Fruit fly (Drosophila melanogaster) whole organism, pupa: ENCODE data around the gene Med.
A peak's percentile ranks its signal among the peaks of the same experiment; 100 is the strongest.

ENCODE experiments used
- CG10348 ChIP-seq: fragments of 200-800 bp; sonication (Bioruptor generic); IDR thresholded peaks from 2 replicates; pipeline ENCODE4 v1.3.6; 2022; ENCODE audit warnings: missing biosample characterization, missing genetic modification characterization
- CG12605 ChIP-seq: fragments of 200-800 bp; sonication (Bioruptor generic); IDR thresholded peaks from 2 replicates; pipeline ENCODE4 v1.3.6; 2022; ENCODE audit warnings: missing biosample characterization, missing genetic modification characterization
- CG13204 ChIP-seq: fragments of 200-800 bp; sonication (Bioruptor generic); optimal IDR thresholded peaks from 2 replicates; lab custom pipeline; 2018; ENCODE audit warnings: missing biosample characterization, mild to moderate bottlenecking, missing genetic modification characterization, moderate library complexity
- CG14655 ChIP-seq: fragments of 200-800 bp; sonication (Bioruptor generic); optimal IDR thresholded peaks from 3 replicates; lab custom pipeline; 2017; ENCODE audit warnings: mild to moderate bottlenecking, missing biosample characterization, missing genetic modification reagents, missing genetic modification characterization
- CG15710 ChIP-seq: fragments of 200-800 bp; sonication (Bioruptor generic); optimal IDR thresholded peaks from 2 replicates; lab custom pipeline; 2018; ENCODE audit warnings: missing biosample characterization, mild to moderate bottlenecking, missing genetic modification characterization, moderate library complexity
- CG17806 ChIP-seq: fragments of 200-800 bp; sonication (Bioruptor generic); optimal IDR thresholded peaks from 2 replicates; lab custom pipeline; 2018; ENCODE audit warnings: missing biosample characterization, mild to moderate bottlenecking, missing genetic modification characterization, moderate library complexity
- CG32121 ChIP-seq: fragments of 200-800 bp; sonication (Bioruptor generic); IDR thresholded peaks from 2 replicates; pipeline ENCODE4 v1.3.6; 2022; ENCODE audit warnings: missing biosample characterization, missing genetic modification characterization
- CG34367 ChIP-seq: fragments of 200-800 bp; sonication (Bioruptor generic); optimal IDR thresholded peaks from 2 replicates; lab custom pipeline; 2018; ENCODE audit warnings: missing biosample characterization, mild to moderate bottlenecking, missing genetic modification characterization
- CG4496 ChIP-seq: fragments of 200-800 bp; sonication (Bioruptor generic); IDR thresholded peaks from 3 replicates; pipeline ENCODE4 v1.3.6; 2022; ENCODE audit warnings: missing biosample characterization, missing genetic modification characterization
- CG8159 ChIP-seq: fragments of 200-800 bp; sonication (Bioruptor generic); optimal IDR thresholded peaks from 3 replicates; lab custom pipeline; 2018; ENCODE audit warnings: missing biosample characterization, mild to moderate bottlenecking, missing genetic modification characterization, moderate library complexity
- CG8301 ChIP-seq: fragments of 200-800 bp; sonication (Bioruptor generic); optimal IDR thresholded peaks from 2 replicates; lab custom pipeline; 2018; ENCODE audit warnings: missing biosample characterization, mild to moderate bottlenecking, missing genetic modification characterization
- CG9948 ChIP-seq: fragments of 200-800 bp; sonication (Bioruptor generic); optimal IDR thresholded peaks from 2 replicates; lab custom pipeline; 2018; ENCODE audit warnings: missing biosample characterization, mild to moderate bottlenecking, missing genetic modification characterization, moderate library complexity
- D1 ChIP-seq: fragments of 200-800 bp; sonication (Bioruptor generic); optimal IDR thresholded peaks from 2 replicates; lab custom pipeline; 2018; ENCODE audit warnings: missing biosample characterization, mild to moderate bottlenecking, missing genetic modification characterization, moderate library complexity
- EcR ChIP-seq: fragments of 200-800 bp; sonication (Bioruptor generic); optimal IDR thresholded peaks from 3 replicates; lab custom pipeline; 2019; ENCODE audit warnings: missing biosample characterization, missing genetic modification characterization, mild to moderate bottlenecking, moderate library complexity, missing genetic modification reagents
- Ets98B ChIP-seq: fragments of 200-800 bp; sonication (Bioruptor generic); IDR thresholded peaks from 2 replicates; pipeline ENCODE4 v1.3.6; 2022; ENCODE audit warnings: missing biosample characterization, missing genetic modification characterization
- Pif1A ChIP-seq: fragments of 200-800 bp; sonication (Bioruptor generic); optimal IDR thresholded peaks from 3 replicates; lab custom pipeline; 2016; ENCODE audit warnings: missing biosample characterization, missing genetic modification characterization
- Pif1B ChIP-seq: fragments of 200-800 bp; sonication (Bioruptor generic); optimal IDR thresholded peaks from 3 replicates; lab custom pipeline; 2016; ENCODE audit warnings: missing biosample characterization, missing genetic modification characterization
- Snoo ChIP-seq: fragments of 200-800 bp; sonication (Bioruptor generic); optimal IDR thresholded peaks from 3 replicates; lab custom pipeline; 2017; ENCODE audit warnings: missing biosample characterization, mild to moderate bottlenecking, missing genetic modification characterization, inconsistent platforms
- fd96Ca ChIP-seq: fragments of 200-800 bp; sonication (Bioruptor generic); IDR thresholded peaks from 3 replicates; pipeline ENCODE4 v1.3.6; 2022; ENCODE audit warnings: missing biosample characterization, missing genetic modification characterization
- gl ChIP-seq: fragments of 200-800 bp; sonication (Bioruptor generic); optimal IDR thresholded peaks from 2 replicates; lab custom pipeline; 2018; ENCODE audit warnings: missing biosample characterization, mild to moderate bottlenecking, missing genetic modification characterization
- rn ChIP-seq: fragments of 200-800 bp; sonication (Bioruptor generic); IDR thresholded peaks from 2 replicates; pipeline ENCODE4 v1.3.6; 2022; ENCODE audit warnings: missing biosample characterization, missing genetic modification characterization

Med gene

dm6 chr3R:31609413-31610054 is 1.3 kb upstream of the Med start:
- TF ChIP-seq CG17806 (tag; lab: Kevin White, UChicago) (peak; percentile 8), Snoo (no peak), CG8159 (tag; lab: Kevin White, UChicago) (peak; percentile 13), CG8301 (tag; lab: Kevin White, UChicago) (no peak), Pif1A (peak; percentile 20)
- TF ChIP-seq, all 21 proteins: peak for 3

- TF ChIP-seq gl (tag; lab: Kevin White, UChicago) (no peak), CG8301 (tag; lab: Kevin White, UChicago) (no peak), CG15710 (no peak), CG10348 (GFP tag; lab: Robert Waterston, UW) (no peak), Snoo (no peak), CG34367 (tag; lab: Kevin White, UChicago) (no peak), rn (no peak)
These were observed 1.7 kb downstream of the Med start, which contains the start of gene CycG for dm6 chr3R:31612564-31612963. Gene CycG, minus strand, starts transcription at chr3R:31612664.

dm6 chr3R:31616001-31616400 is 5.2 kb downstream of the Med start, which contains the start of the genes Mnat9 and CG1792:
Gene Mnat9, minus strand, starts transcription at chr3R:31616160.
Gene CG1792, plus strand, starts transcription at chr3R:31616303.
- peak; percentile 88 for TF ChIP-seq CG13204 (GFP tag; lab: Kevin White, UChicago)
- TF ChIP-seq rn: peak; percentile 99
- TF ChIP-seq Snoo: peak; percentile 98
- TF ChIP-seq D1 (tag; lab: Kevin White, UChicago): no peak
- peak; percentile 99 for TF ChIP-seq CG8301 (tag; lab: Kevin White, UChicago)
- TF ChIP-seq CG4496: peak; percentile 100
- peak; percentile 96 for TF ChIP-seq gl (tag; lab: Kevin White, UChicago)
- peak; percentile 51 for TF ChIP-seq EcR (GFP tag; lab: Kevin White, UChicago)
- peak; percentile 99 for TF ChIP-seq Ets98B
- peak; percentile 98 for TF ChIP-seq CG15710
- TF ChIP-seq CG12605: peak; percentile 99
- TF ChIP-seq CG32121: peak; percentile 99
- peak; percentile 99 for TF ChIP-seq CG34367 (tag; lab: Kevin White, UChicago)
- peak; percentile 98 for TF ChIP-seq CG8159 (tag; lab: Kevin White, UChicago)
- peak; percentile 98 for TF ChIP-seq Pif1A
- TF ChIP-seq fd96Ca: peak; percentile 99
- peak; percentile 99 for TF ChIP-seq CG17806 (tag; lab: Kevin White, UChicago)
- peak; percentile 98 for TF ChIP-seq CG14655 (GFP tag; lab: Kevin White, UChicago)
- TF ChIP-seq Pif1B (GFP tag; lab: Kevin White, UChicago): peak; percentile 98
- TF ChIP-seq CG10348 (GFP tag; lab: Robert Waterston, UW): peak; percentile 95
- peak; percentile 99 for TF ChIP-seq CG9948 (tag; lab: Kevin White, UChicago)
- TF ChIP-seq, all 21 proteins: peak for 20

dm6 chr3R:31617801-31618200 is 7.0 kb downstream of the Med start, which contains the start of gene pasha:
Gene pasha, plus strand, starts transcription at chr3R:31617977.
- no peak for TF ChIP-seq CG14655 (GFP tag; lab: Kevin White, UChicago)
- no peak for TF ChIP-seq CG9948 (tag; lab: Kevin White, UChicago)
- no peak for TF ChIP-seq CG15710
- TF ChIP-seq CG10348 (GFP tag; lab: Robert Waterston, UW): no peak
- TF ChIP-seq Ets98B: no peak
- no peak for TF ChIP-seq CG34367 (tag; lab: Kevin White, UChicago)
- TF ChIP-seq CG8301 (tag; lab: Kevin White, UChicago): no peak
- TF ChIP-seq D1 (tag; lab: Kevin White, UChicago): no peak
- no peak for TF ChIP-seq Pif1B (GFP tag; lab: Kevin White, UChicago)
- TF ChIP-seq CG17806 (tag; lab: Kevin White, UChicago): no peak
- TF ChIP-seq fd96Ca: no peak
- no peak for TF ChIP-seq Snoo
- TF ChIP-seq gl (tag; lab: Kevin White, UChicago): no peak
- no peak for TF ChIP-seq rn
- TF ChIP-seq CG12605: no peak
- TF ChIP-seq CG13204 (GFP tag; lab: Kevin White, UChicago): no peak
- TF ChIP-seq EcR (GFP tag; lab: Kevin White, UChicago): no peak
- TF ChIP-seq, all 21 proteins: peak for 0

- no peak for TF ChIP-seq Pif1B (GFP tag; lab: Kevin White, UChicago)
- no peak for TF ChIP-seq CG15710
- no peak for TF ChIP-seq gl (tag; lab: Kevin White, UChicago)
- TF ChIP-seq CG17806 (tag; lab: Kevin White, UChicago): no peak
- no peak for TF ChIP-seq CG10348 (GFP tag; lab: Robert Waterston, UW)
- no peak for TF ChIP-seq CG34367 (tag; lab: Kevin White, UChicago)
- no peak for TF ChIP-seq CG14655 (GFP tag; lab: Kevin White, UChicago)
- no peak for TF ChIP-seq CG12605
- TF ChIP-seq CG4496: no peak
- no peak for TF ChIP-seq fd96Ca
- TF ChIP-seq CG8159 (tag; lab: Kevin White, UChicago): no peak
- no peak for TF ChIP-seq Snoo
- no peak for TF ChIP-seq D1 (tag; lab: Kevin White, UChicago)
- TF ChIP-seq Ets98B: no peak
- no peak for TF ChIP-seq CG8301 (tag; lab: Kevin White, UChicago)
- TF ChIP-seq CG13204 (GFP tag; lab: Kevin White, UChicago): no peak
These were observed 11.0 kb downstream of the Med start, which contains the start of gene kek6 for dm6 chr3R:31621814-31622213. Gene kek6, plus strand, starts transcription at chr3R:31622136.

- no peak for TF ChIP-seq CG14655 (GFP tag; lab: Kevin White, UChicago)
- no peak for TF ChIP-seq EcR (GFP tag; lab: Kevin White, UChicago)
- no peak for TF ChIP-seq CG34367 (tag; lab: Kevin White, UChicago)
- no peak for TF ChIP-seq Pif1B (GFP tag; lab: Kevin White, UChicago)
- no peak for TF ChIP-seq gl (tag; lab: Kevin White, UChicago)
- TF ChIP-seq fd96Ca: no peak
- no peak for TF ChIP-seq D1 (tag; lab: Kevin White, UChicago)
- no peak for TF ChIP-seq CG8159 (tag; lab: Kevin White, UChicago)
- TF ChIP-seq Pif1A: no peak
- no peak for TF ChIP-seq Snoo
- no peak for TF ChIP-seq CG17806 (tag; lab: Kevin White, UChicago)
- no peak for TF ChIP-seq CG9948 (tag; lab: Kevin White, UChicago)
- no peak for TF ChIP-seq CG15710
These were observed 11.8 kb downstream of the Med start for dm6 chr3R:31622648-31623047.
